Worm (Caenorhabditis elegans): Measurements from ENCODE around the gene srd-67.

DNA sequence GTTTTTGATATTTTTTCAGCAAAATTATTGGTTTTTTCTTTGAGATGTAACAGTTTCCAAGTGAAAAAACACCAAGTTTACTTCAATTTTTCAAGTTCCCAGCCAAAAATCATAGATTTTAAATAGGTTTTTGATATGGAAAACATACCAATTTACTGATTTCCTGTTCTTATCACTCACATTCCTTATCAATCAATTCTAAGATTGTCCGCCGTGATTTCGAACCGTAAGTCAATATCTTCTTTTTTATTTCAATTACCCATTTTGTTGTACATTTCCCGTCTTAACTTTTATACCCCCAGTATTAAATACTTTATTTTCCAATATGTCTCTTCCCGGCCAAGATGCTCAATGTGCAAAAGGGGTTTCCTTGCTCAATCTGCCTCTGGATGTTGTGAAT lies 21.1 kb downstream of the srd-67 start, which contains the start of gene fbxa-38:
- TF ChIP-seq snpc-4 (tag; optimal IDR thresholded peaks at IDR 0.05) (no peak), ztf-11 (tag; optimal IDR thresholded peaks at IDR 0.05) (no peak), ces-1 (GFP tag; optimal IDR thresholded peaks at IDR 0.05) (no peak), nhr-76 (tag; optimal IDR thresholded peaks at IDR 0.05) (no peak), unc-39 (tag; optimal IDR thresholded peaks at IDR 0.05) (no peak), elt-3 (tag; optimal IDR thresholded peaks at IDR 0.05) (no peak), pha-4 (tag; optimal IDR thresholded peaks at IDR 0.05) (no peak), nhr-237 (tag; optimal IDR thresholded peaks at IDR 0.05) (no peak), lsy-2 (tag; optimal IDR thresholded peaks at IDR 0.05) (no peak), lin-13 (tag; optimal IDR thresholded peaks at IDR 0.05) (no peak)

Measured in whole organism, mixed stage, embryonic.